Fruit fly (Drosophila melanogaster): ENCODE data around the gene CG33322.

CG33322 gene

dm6 chr2L:20797515-20797847 is 18.6 kb downstream of the CG33322 start, which contains the start of gene CG9328 (continued):
- TF ChIP-seq nmo (GFP tag; optimal IDR thresholded peaks at IDR 0.05), result peak; percentile 5
- TF ChIP-seq her (GFP tag; optimal IDR thresholded peaks at IDR 0.05), result peak; percentile 51
- peak; percentile 64 for TF ChIP-seq Opbp (GFP tag; IDR thresholded peaks at IDR 0.05; ENCODE audit: partially characterized antibody)
- peak; percentile 35 for TF ChIP-seq CG9797 (GFP tag; optimal IDR thresholded peaks at IDR 0.05)
- peak; percentile 57 for TF ChIP-seq CG2120 (GFP tag; optimal IDR thresholded peaks at IDR 0.05)
- TF ChIP-seq CHES-1-like (GFP tag; optimal IDR thresholded peaks at IDR 0.05), result peak; percentile 38
- TF ChIP-seq ewg (GFP tag; optimal IDR thresholded peaks at IDR 0.05), result no peak
- no peak for TF ChIP-seq Hr78 (GFP tag; optimal IDR thresholded peaks at IDR 0.05)
- TF ChIP-seq gce (GFP tag; IDR thresholded peaks at IDR 0.05), result no peak
- TF ChIP-seq CG7987 (GFP tag; optimal IDR thresholded peaks at IDR 0.05), result peak; percentile 20
- peak; percentile 39; the same call in 1 of the 2 replicates for TF ChIP-seq slbo (GFP tag; IDR thresholded peaks at IDR 0.05)
- no peak for TF ChIP-seq maf-S (GFP tag; optimal IDR thresholded peaks at IDR 0.05)
- TF ChIP-seq CG16813 (GFP tag; IDR thresholded peaks at IDR 0.05; ENCODE audit: partially characterized antibody), result no peak; the same call in 2 of the 3 replicates
- peak; percentile 3 for TF ChIP-seq NfI (GFP tag; optimal IDR thresholded peaks at IDR 0.05)
- no peak for TF ChIP-seq sr (GFP tag; IDR thresholded peaks at IDR 0.05)
- TF ChIP-seq sob (GFP tag; IDR thresholded peaks at IDR 0.05), result peak; percentile 44; the same call in 1 of the 2 replicates
- no peak for TF ChIP-seq nau (GFP tag; optimal IDR thresholded peaks at IDR 0.05)
- TF ChIP-seq tin (GFP tag; optimal IDR thresholded peaks at IDR 0.05), result peak; percentile 35
- peak; percentile 47 for TF ChIP-seq CG2875 (GFP tag; optimal IDR thresholded peaks at IDR 0.05)
- no peak for TF ChIP-seq prd (optimal IDR thresholded peaks at IDR 0.05)
- peak; percentile 48; the same call in 1 of the 3 replicates for TF ChIP-seq prd (GFP tag; IDR thresholded peaks at IDR 0.05)
- TF ChIP-seq cas (GFP tag; IDR thresholded peaks at IDR 0.05), result peak; percentile 37; the same call in 1 of the 2 replicates
- TF ChIP-seq ab (GFP tag; optimal IDR thresholded peaks at IDR 0.05), result no peak
- TF ChIP-seq Xrp1 (GFP tag; IDR thresholded peaks at IDR 0.05), result 0 out of 2 replicates have a peak, but pooled peaks have one; percentile 60
- TF ChIP-seq tx (GFP tag; optimal IDR thresholded peaks at IDR 0.05), result no peak
- peak; percentile 78 for TF ChIP-seq bbx (GFP tag; IDR thresholded peaks at IDR 0.05; ENCODE audit: partially characterized antibody)
- peak; percentile 37 for TF ChIP-seq Rfx (GFP tag; IDR thresholded peaks at IDR 0.05)
- 0 out of 2 replicates have a peak, but pooled peaks have one; percentile 15 for TF ChIP-seq bowl (GFP tag; IDR thresholded peaks at IDR 0.05)
- peak; percentile 47; the same call in 1 of the 2 replicates for TF ChIP-seq Adf1 (GFP tag; IDR thresholded peaks at IDR 0.05)
- TF ChIP-seq dpn (GFP tag; optimal IDR thresholded peaks at IDR 0.05), result peak; percentile 27 to 47
- TF ChIP-seq Awh (GFP tag; IDR thresholded peaks at IDR 0.05), result 0 out of 2 replicates have a peak, but pooled peaks have one; percentile 6
- TF ChIP-seq CG10147 (GFP tag; optimal IDR thresholded peaks at IDR 0.05), result no peak
- TF ChIP-seq lbe (GFP tag; optimal IDR thresholded peaks at IDR 0.05), result peak; percentile 59
- TF ChIP-seq CG18619 (GFP tag; optimal IDR thresholded peaks at IDR 0.05), result no peak
- TF ChIP-seq tna (GFP tag; IDR thresholded peaks at IDR 0.05; ENCODE audit: partially characterized antibody), result peak; percentile 64
- no peak for TF ChIP-seq Hey (tag; optimal IDR thresholded peaks at IDR 0.05)
- TF ChIP-seq Nf-YA (GFP tag; IDR thresholded peaks at IDR 0.05), result no peak
- TF ChIP-seq CG4707 (GFP tag; optimal IDR thresholded peaks at IDR 0.05), result peak; percentile 39
- peak; percentile 66 for TF ChIP-seq Hmr (GFP tag; optimal IDR thresholded peaks at IDR 0.05)
- TF ChIP-seq sd (tag; optimal IDR thresholded peaks at IDR 0.05), result peak; percentile 55
- peak; percentile 4 for TF ChIP-seq CTCF (GFP tag; optimal IDR thresholded peaks at IDR 0.05)
- peak; percentile 17 for TF ChIP-seq fd96Cb (tag; optimal IDR thresholded peaks at IDR 0.05)
- TF ChIP-seq dmrt11E (tag; optimal IDR thresholded peaks at IDR 0.05), result peak; percentile 24
- TF ChIP-seq CG4854 (GFP tag; optimal IDR thresholded peaks at IDR 0.05), result peak; percentile 35
- peak; percentile 38 for TF ChIP-seq HmgZ (tag; optimal IDR thresholded peaks at IDR 0.05)
- peak; percentile 62; the same call in 1 of the 2 replicates for TF ChIP-seq rib (GFP tag; IDR thresholded peaks at IDR 0.05)
- TF ChIP-seq chm (GFP tag; IDR thresholded peaks at IDR 0.05), result peak; percentile 89
- TF ChIP-seq insv (GFP tag; optimal IDR thresholded peaks at IDR 0.05), result peak in 1 of 2 experiments; percentile 43
- TF ChIP-seq Stat92E (GFP tag; optimal IDR thresholded peaks at IDR 0.05), result peak in 1 of 3 experiments; percentile 78
- TF ChIP-seq CG8359 (GFP tag; optimal IDR thresholded peaks at IDR 0.05; ENCODE audit: borderline replicate concordance), result no peak

All from whole organism, embryonic.